Fruit fly (Drosophila melanogaster): Measurements from ENCODE around the gene ND-B14.5AL.

The ND-B14.5AL gene

dm6 chr3L:22616784-22617183 lies 10.6 kb downstream of the ND-B14.5AL start:
- TF ChIP-seq ovo (GFP tag; optimal IDR thresholded peaks at IDR 0.05) (no peak), cnc (optimal IDR thresholded peaks at IDR 0.05) (no peak), CG14711 (tag; optimal IDR thresholded peaks at IDR 0.05) (no peak), toe (GFP tag; optimal IDR thresholded peaks at IDR 0.05) (no peak), cic (GFP tag; optimal IDR thresholded peaks at IDR 0.05) (no peak), Mnt (GFP tag; optimal IDR thresholded peaks at IDR 0.05) (no peak), CG11617 (GFP tag; optimal IDR thresholded peaks at IDR 0.05) (no peak), CG7101 (tag; optimal IDR thresholded peaks at IDR 0.05) (no peak), CG12768 (GFP tag; optimal IDR thresholded peaks at IDR 0.05) (no peak), tj (GFP tag; optimal IDR thresholded peaks at IDR 0.05) (no peak)

- no peak for TF ChIP-seq cic (GFP tag; optimal IDR thresholded peaks at IDR 0.05)
- TF ChIP-seq Clk (GFP tag; optimal IDR thresholded peaks at IDR 0.05), result no peak
Observed at dm6 chr3L:22634111-22634510, 27.9 kb downstream of the ND-B14.5AL start.

- TF ChIP-seq tj (GFP tag; optimal IDR thresholded peaks at IDR 0.05) (no peak), Hr96 (GFP tag; optimal IDR thresholded peaks at IDR 0.05) (no peak), CG7045 (GFP tag; optimal IDR thresholded peaks at IDR 0.05) (no peak), CG5204 (GFP tag; optimal IDR thresholded peaks at IDR 0.05) (no peak), Mnt (GFP tag; optimal IDR thresholded peaks at IDR 0.05) (no peak), CG12768 (GFP tag; optimal IDR thresholded peaks at IDR 0.05) (no peak), pad (GFP tag; optimal IDR thresholded peaks at IDR 0.05) (no peak), CG33017 (tag; optimal IDR thresholded peaks at IDR 0.05) (no peak), CG14711 (tag; optimal IDR thresholded peaks at IDR 0.05) (no peak), CG7101 (tag; optimal IDR thresholded peaks at IDR 0.05) (no peak), ovo (GFP tag; optimal IDR thresholded peaks at IDR 0.05) (no peak), CG11617 (GFP tag; optimal IDR thresholded peaks at IDR 0.05) (no peak), CG1620 (GFP tag; optimal IDR thresholded peaks at IDR 0.05) (no peak), Clk (GFP tag; optimal IDR thresholded peaks at IDR 0.05) (no peak)
Observed at dm6 chr3L:22637866-22638534, 31.8 kb downstream of the ND-B14.5AL start, which contains the start of gene CG14459. Gene CG14459 (minus strand): TSS chr3L:22637916.

dm6 chr3L:22642276-22642900 lies 36.2 kb downstream of the ND-B14.5AL start:
- TF ChIP-seq CG7045 (GFP tag; optimal IDR thresholded peaks at IDR 0.05), result no peak
- no peak for TF ChIP-seq CG1620 (GFP tag; optimal IDR thresholded peaks at IDR 0.05)
- no peak for TF ChIP-seq Mnt (GFP tag; optimal IDR thresholded peaks at IDR 0.05)
- TF ChIP-seq CG33017 (tag; optimal IDR thresholded peaks at IDR 0.05), result no peak
- TF ChIP-seq CG12768 (GFP tag; optimal IDR thresholded peaks at IDR 0.05), result no peak
- no peak for TF ChIP-seq tj (GFP tag; optimal IDR thresholded peaks at IDR 0.05)
- TF ChIP-seq CG14711 (tag; optimal IDR thresholded peaks at IDR 0.05), result no peak
- no peak for TF ChIP-seq cic (GFP tag; optimal IDR thresholded peaks at IDR 0.05)
- TF ChIP-seq pad (GFP tag; optimal IDR thresholded peaks at IDR 0.05), result no peak
- TF ChIP-seq cnc (optimal IDR thresholded peaks at IDR 0.05), result no peak
- no peak for TF ChIP-seq kay (GFP tag; ENCODE audit: borderline replicate concordance)
- no peak for TF ChIP-seq toe (GFP tag; optimal IDR thresholded peaks at IDR 0.05)
- TF ChIP-seq ovo (GFP tag; optimal IDR thresholded peaks at IDR 0.05), result no peak
- TF ChIP-seq Clk (GFP tag; optimal IDR thresholded peaks at IDR 0.05), result no peak
- no peak for TF ChIP-seq CG11617 (GFP tag; optimal IDR thresholded peaks at IDR 0.05)
- no peak for TF ChIP-seq Crg-1 (GFP tag; optimal IDR thresholded peaks at IDR 0.05)
- no peak for TF ChIP-seq Hr96 (GFP tag; optimal IDR thresholded peaks at IDR 0.05)
- no peak for TF ChIP-seq bab1 (GFP tag; optimal IDR thresholded peaks at IDR 0.05)
- no peak for TF ChIP-seq CG7101 (tag; optimal IDR thresholded peaks at IDR 0.05)
- no peak for TF ChIP-seq CG5204 (GFP tag; optimal IDR thresholded peaks at IDR 0.05)

- TF ChIP-seq CG1620 (GFP tag; optimal IDR thresholded peaks at IDR 0.05) (no peak), CG7045 (GFP tag; optimal IDR thresholded peaks at IDR 0.05) (no peak), CG5204 (GFP tag; optimal IDR thresholded peaks at IDR 0.05) (no peak), tj (GFP tag; optimal IDR thresholded peaks at IDR 0.05) (no peak), CG14711 (tag; optimal IDR thresholded peaks at IDR 0.05) (no peak), toe (GFP tag; optimal IDR thresholded peaks at IDR 0.05) (no peak), kay (GFP tag; ENCODE audit: borderline replicate concordance) (no peak), bab1 (GFP tag; optimal IDR thresholded peaks at IDR 0.05) (no peak), cic (GFP tag; optimal IDR thresholded peaks at IDR 0.05) (no peak), CG12768 (GFP tag; optimal IDR thresholded peaks at IDR 0.05) (no peak), pad (GFP tag; optimal IDR thresholded peaks at IDR 0.05) (no peak)
Observed at dm6 chr3L:22645327-22645726, 39.2 kb downstream of the ND-B14.5AL start, which contains the start of gene CG33766. Gene CG33766 (plus strand): TSS chr3L:22645627.

dm6 chr3L:22646007-22646406 lies 39.8 kb downstream of the ND-B14.5AL start, which contains the start of gene CG33767:
Gene CG33767 (plus strand): TSS chr3L:22646307.
- no peak for TF ChIP-seq Clk (GFP tag; optimal IDR thresholded peaks at IDR 0.05)
- TF ChIP-seq Mnt (GFP tag; optimal IDR thresholded peaks at IDR 0.05), result no peak
- no peak for TF ChIP-seq kay (GFP tag; ENCODE audit: borderline replicate concordance)
- TF ChIP-seq CG12768 (GFP tag; optimal IDR thresholded peaks at IDR 0.05), result no peak
- no peak for TF ChIP-seq Hr96 (GFP tag; optimal IDR thresholded peaks at IDR 0.05)
- TF ChIP-seq CG7101 (tag; optimal IDR thresholded peaks at IDR 0.05), result no peak
- no peak for TF ChIP-seq Crg-1 (GFP tag; optimal IDR thresholded peaks at IDR 0.05)
- no peak for TF ChIP-seq bab1 (GFP tag; optimal IDR thresholded peaks at IDR 0.05)
- TF ChIP-seq CG1620 (GFP tag; optimal IDR thresholded peaks at IDR 0.05), result no peak
- no peak for TF ChIP-seq CG14711 (tag; optimal IDR thresholded peaks at IDR 0.05)
- no peak for TF ChIP-seq ovo (GFP tag; optimal IDR thresholded peaks at IDR 0.05)
- no peak for TF ChIP-seq tj (GFP tag; optimal IDR thresholded peaks at IDR 0.05)
- no peak for TF ChIP-seq toe (GFP tag; optimal IDR thresholded peaks at IDR 0.05)
- TF ChIP-seq CG5204 (GFP tag; optimal IDR thresholded peaks at IDR 0.05), result no peak
- no peak for TF ChIP-seq cic (GFP tag; optimal IDR thresholded peaks at IDR 0.05)
- no peak for TF ChIP-seq pad (GFP tag; optimal IDR thresholded peaks at IDR 0.05)
- TF ChIP-seq cnc (optimal IDR thresholded peaks at IDR 0.05), result no peak
- TF ChIP-seq CG7045 (GFP tag; optimal IDR thresholded peaks at IDR 0.05), result no peak
- no peak for TF ChIP-seq CG33017 (tag; optimal IDR thresholded peaks at IDR 0.05)
